Fruit fly (Drosophila melanogaster) whole organism, embryonic: Measurements from ENCODE around the gene CG7650.
A peak's percentile ranks its signal among the peaks of the same experiment; 100 is the strongest.

Experiments used
- Blimp-1 ChIP-seq: fragments of 200-800 bp; sonication (Bioruptor generic); optimal IDR thresholded peaks from 3 replicates; lab custom pipeline; 2018; ENCODE audit warnings: missing biosample characterization, missing genetic modification characterization, mild to moderate bottlenecking, moderate library complexity, missing genetic modification reagents
- CG10147 ChIP-seq: fragments of 200-800 bp; sonication (Bioruptor generic); optimal IDR thresholded peaks from 2 replicates; lab custom pipeline; 2019; ENCODE audit warnings: missing biosample characterization, mild to moderate bottlenecking, missing genetic modification characterization, moderate library complexity
- CG10267 ChIP-seq: fragments of 200-800 bp; sonication (Bioruptor generic); optimal IDR thresholded peaks from 2 replicates; lab custom pipeline; 2018; ENCODE audit warnings: missing biosample characterization, mild to moderate bottlenecking, missing genetic modification characterization, moderate library complexity
- CG10565 ChIP-seq: fragments of 200-800 bp; sonication (Bioruptor generic); optimal IDR thresholded peaks from 3 replicates; lab custom pipeline; 2016; ENCODE audit warnings: missing biosample characterization, mild to moderate bottlenecking, missing genetic modification characterization
- CG11247 ChIP-seq: fragments of 200-800 bp; sonication (Bioruptor generic); IDR thresholded peaks from 2 replicates; pipeline ENCODE4 v1.3.6; 2022; ENCODE audit warnings: missing biosample characterization, missing genetic modification characterization
- CG14710 ChIP-seq: fragments of 200-800 bp; sonication (Bioruptor generic); optimal IDR thresholded peaks from 3 replicates; lab custom pipeline; 2019; ENCODE audit warnings: missing biosample characterization, mild to moderate bottlenecking, missing genetic modification characterization, moderate library complexity
- CG17385 ChIP-seq: fragments of 200-800 bp; sonication (Bioruptor generic); optimal IDR thresholded peaks from 3 replicates; lab custom pipeline; 2018; ENCODE audit warnings: missing biosample characterization, mild to moderate bottlenecking, missing genetic modification characterization
- CG3407 ChIP-seq: fragments of 200-800 bp; sonication (Bioruptor generic); optimal IDR thresholded peaks from 2 replicates; lab custom pipeline; 2018; ENCODE audit warnings: missing biosample characterization, mild to moderate bottlenecking, missing genetic modification characterization
- CG42726 ChIP-seq: fragments of 200-800 bp; sonication (Bioruptor generic); IDR thresholded peaks from 2 replicates; pipeline ENCODE4 v1.3.6; 2022; ENCODE audit warnings: missing biosample characterization, missing genetic modification characterization; ENCODE audit not compliant: partially characterized antibody
- CG6175 ChIP-seq: fragments of 200-800 bp; sonication (Bioruptor generic); IDR thresholded peaks from 3 replicates; pipeline ENCODE4 v1.3.6; 2022; ENCODE audit warnings: missing biosample characterization, missing genetic modification characterization
- CG7786 ChIP-seq: fragments of 200-800 bp; sonication (Bioruptor generic); optimal IDR thresholded peaks from 2 replicates; lab custom pipeline; 2016; ENCODE audit warnings: missing biosample characterization, missing genetic modification characterization
- CTCF ChIP-seq: fragments of 200-800 bp; sonication (Bioruptor generic); optimal IDR thresholded peaks from 2 replicates; lab custom pipeline; 2017; ENCODE audit warnings: missing biosample characterization, mild to moderate bottlenecking, missing genetic modification characterization, moderate library complexity
- CoRest ChIP-seq: fragments of 200-800 bp; sonication (Bioruptor generic); optimal IDR thresholded peaks from 3 replicates; lab custom pipeline; 2018; ENCODE audit warnings: missing biosample characterization, mild to moderate bottlenecking, missing genetic modification characterization, moderate library complexity
- Dad ChIP-seq: fragments of 200-800 bp; sonication (Bioruptor generic); optimal IDR thresholded peaks from 3 replicates; lab custom pipeline; 2016; ENCODE audit warnings: missing biosample characterization, missing genetic modification characterization
- Dll ChIP-seq: fragments of 200-800 bp; sonication (Bioruptor generic); IDR thresholded peaks from 4 replicates; pipeline ENCODE4 v1.3.6; 2022; ENCODE audit warnings: missing biosample characterization, missing genetic modification characterization; ENCODE audit not compliant: partially characterized antibody
- Elba2 ChIP-seq: fragments of 200-800 bp; sonication (Bioruptor generic); optimal IDR thresholded peaks from 3 replicates; lab custom pipeline; 2016; ENCODE audit warnings: missing biosample characterization, missing genetic modification characterization
- Ets65A ChIP-seq: fragments of 200-800 bp; sonication (Bioruptor generic); peaks from one replicate; lab custom pipeline; 2016; ENCODE audit warnings: missing biosample characterization, missing genetic modification characterization
- Ets97D ChIP-seq: fragments of 200-800 bp; sonication (Bioruptor generic); optimal IDR thresholded peaks from 3 replicates; lab custom pipeline; 2016; ENCODE audit warnings: missing biosample characterization, missing genetic modification characterization
- Fer1 ChIP-seq: fragments of 200-800 bp; sonication (Bioruptor generic); optimal IDR thresholded peaks from 2 replicates; lab custom pipeline; 2017; ENCODE audit warnings: missing biosample characterization, mild to moderate bottlenecking, missing genetic modification characterization
- Kr ChIP-seq: fragments of 200-800 bp; sonication (Bioruptor generic); optimal IDR thresholded peaks from 2 replicates; lab custom pipeline; 2017; ENCODE audit warnings: missing biosample characterization, mild to moderate bottlenecking, missing genetic modification characterization
- Lhr ChIP-seq: fragments of 200-800 bp; sonication (Bioruptor generic); optimal IDR thresholded peaks from 3 replicates; lab custom pipeline; 2017; ENCODE audit warnings: mild to moderate bottlenecking, missing biosample characterization, missing genetic modification reagents, missing genetic modification characterization
- Med ChIP-seq: fragments of 200-800 bp; sonication (Bioruptor generic); peaks from one replicate; lab custom pipeline; 2016; ENCODE audit warnings: missing biosample characterization, missing genetic modification characterization, mild to moderate bottlenecking, inconsistent platforms, moderate library complexity
- Nf-YA ChIP-seq: fragments of 200-800 bp; sonication (Bioruptor generic); IDR thresholded peaks from 2 replicates; pipeline ENCODE4 v1.3.6; 2022; ENCODE audit warnings: missing biosample characterization, missing genetic modification characterization
- NfI ChIP-seq: fragments of 200-800 bp; sonication (Bioruptor generic); optimal IDR thresholded peaks from 3 replicates; lab custom pipeline; 2018; ENCODE audit warnings: missing biosample characterization, mild to moderate bottlenecking, missing genetic modification characterization, moderate library complexity
- Opbp ChIP-seq: fragments of 200-800 bp; sonication (Bioruptor generic); IDR thresholded peaks from 3 replicates; pipeline ENCODE4 v1.3.6; 2022; ENCODE audit warnings: missing biosample characterization, missing genetic modification characterization; ENCODE audit not compliant: partially characterized antibody
- Usf ChIP-seq: fragments of 200-800 bp; sonication (Bioruptor generic); optimal IDR thresholded peaks from 2 replicates; lab custom pipeline; 2017; ENCODE audit warnings: missing genotype, missing biosample characterization, missing genetic modification characterization
- Xrp1 ChIP-seq: fragments of 200-800 bp; sonication (Bioruptor generic); IDR thresholded peaks from 2 replicates; pipeline ENCODE4 v1.3.6; 2022; ENCODE audit warnings: missing biosample characterization, missing genetic modification characterization
- aop ChIP-seq: fragments of 200-800 bp; sonication (Bioruptor generic); IDR thresholded peaks from 2 replicates; pipeline ENCODE4 v1.3.6; 2022; ENCODE audit warnings: missing biosample characterization, missing genetic modification characterization
- bowl ChIP-seq: fragments of 200-800 bp; sonication (Bioruptor generic); IDR thresholded peaks from 2 replicates; pipeline ENCODE4 v1.3.6; 2022; ENCODE audit warnings: missing biosample characterization, missing genetic modification characterization
- bsh ChIP-seq, 2 experiments: fragments of 200-800 bp; sonication (Bioruptor generic); optimal IDR thresholded peaks; 2 replicates each; lab custom pipeline; 2017 to 2018; ENCODE audit warnings: mild to moderate bottlenecking in 2 of 2, missing biosample characterization in 2 of 2, missing genetic modification characterization in 2 of 2, moderate library complexity in 1 of 2
- ci ChIP-seq: fragments of 200-800 bp; sonication (Bioruptor generic); IDR thresholded peaks from 3 replicates; pipeline ENCODE4 v1.3.6; 2022; ENCODE audit warnings: missing biosample characterization, missing genetic modification characterization
- dmrt11E ChIP-seq: fragments of 200-800 bp; sonication (Bioruptor generic); optimal IDR thresholded peaks from 3 replicates; lab custom pipeline; 2018; ENCODE audit warnings: missing biosample characterization, mild to moderate bottlenecking, missing genetic modification characterization, moderate library complexity
- esg ChIP-seq: fragments of 200-800 bp; sonication (Bioruptor generic); conservative IDR thresholded peaks from 2 replicates; pipeline ENCODE4 v1.3.6; 2022; ENCODE audit warnings: missing biosample characterization, missing genetic modification characterization
- ewg ChIP-seq: fragments of 200-800 bp; sonication (Bioruptor generic); optimal IDR thresholded peaks from 3 replicates; lab custom pipeline; 2017; ENCODE audit warnings: mild to moderate bottlenecking, missing biosample characterization, missing genetic modification reagents, missing genetic modification characterization
- gfzf ChIP-seq: fragments of 200-800 bp; sonication (Bioruptor generic); optimal IDR thresholded peaks from 2 replicates; lab custom pipeline; 2016; ENCODE audit warnings: missing biosample characterization, mild to moderate bottlenecking, missing genetic modification characterization, moderate library complexity
- grau ChIP-seq: fragments of 200-800 bp; optimal IDR thresholded peaks from 3 replicates; lab custom pipeline; 2019; ENCODE audit warnings: missing biosample characterization, mild to moderate bottlenecking, missing genetic modification characterization, moderate library complexity
- h ChIP-seq: fragments of >200 bp; optimal IDR thresholded peaks from 2 replicates; lab custom pipeline; 2017
- hb ChIP-seq: fragments of 200-800 bp; sonication (Bioruptor generic); IDR thresholded peaks from 3 replicates; pipeline ENCODE4 v1.3.6; 2022; ENCODE audit warnings: missing biosample characterization, missing genetic modification characterization; ENCODE audit not compliant: partially characterized antibody
- ind ChIP-seq: fragments of 200-800 bp; sonication (Bioruptor generic); optimal IDR thresholded peaks from 3 replicates; lab custom pipeline; 2016; ENCODE audit warnings: missing biosample characterization, missing genetic modification characterization
- insv ChIP-seq, 2 experiments: fragments of 200-800 bp; sonication (Bioruptor generic); optimal IDR thresholded peaks; 3 replicates each; lab custom pipeline; 2016 to 2018; ENCODE audit warnings: missing biosample characterization in 2 of 2, missing genetic modification characterization in 2 of 2
- pita ChIP-seq: fragments of 200-800 bp; sonication (Bioruptor generic); optimal IDR thresholded peaks from 2 replicates; lab custom pipeline; 2017; ENCODE audit warnings: missing biosample characterization, mild to moderate bottlenecking, missing genetic modification characterization
- sd ChIP-seq: fragments of 200-800 bp; sonication (Bioruptor generic); optimal IDR thresholded peaks from 3 replicates; lab custom pipeline; 2018; ENCODE audit warnings: missing biosample characterization, mild to moderate bottlenecking, missing genetic modification characterization, moderate library complexity
- sens ChIP-seq: fragments of 200-800 bp; sonication (Bioruptor generic); peaks from one replicate; lab custom pipeline; 2016; ENCODE audit warnings: missing biosample characterization, missing genetic modification characterization
- shn ChIP-seq: fragments of 200-800 bp; sonication (Bioruptor generic); optimal IDR thresholded peaks from 3 replicates; lab custom pipeline; 2016; ENCODE audit warnings: missing biosample characterization, missing genetic modification characterization
- sob ChIP-seq: fragments of 200-800 bp; sonication (Bioruptor generic); IDR thresholded peaks from 2 replicates; pipeline ENCODE4 v1.3.6; 2022; ENCODE audit warnings: missing biosample characterization, missing genetic modification characterization
- sqz ChIP-seq: fragments of 200-800 bp; sonication (Bioruptor generic); optimal IDR thresholded peaks from 3 replicates; lab custom pipeline; 2018; ENCODE audit warnings: missing biosample characterization, mild to moderate bottlenecking, missing genetic modification characterization
- stwl ChIP-seq: fragments of 200-800 bp; sonication (Bioruptor generic); optimal IDR thresholded peaks from 3 replicates; lab custom pipeline; 2018; ENCODE audit warnings: missing biosample characterization, mild to moderate bottlenecking, missing genetic modification characterization, moderate library complexity
- wek ChIP-seq: fragments of 200-800 bp; sonication (Bioruptor generic); optimal IDR thresholded peaks from 3 replicates; lab custom pipeline; 2018; ENCODE audit warnings: missing biosample characterization, mild to moderate bottlenecking, missing genetic modification characterization, moderate library complexity

Gene CG7650

DNA sequence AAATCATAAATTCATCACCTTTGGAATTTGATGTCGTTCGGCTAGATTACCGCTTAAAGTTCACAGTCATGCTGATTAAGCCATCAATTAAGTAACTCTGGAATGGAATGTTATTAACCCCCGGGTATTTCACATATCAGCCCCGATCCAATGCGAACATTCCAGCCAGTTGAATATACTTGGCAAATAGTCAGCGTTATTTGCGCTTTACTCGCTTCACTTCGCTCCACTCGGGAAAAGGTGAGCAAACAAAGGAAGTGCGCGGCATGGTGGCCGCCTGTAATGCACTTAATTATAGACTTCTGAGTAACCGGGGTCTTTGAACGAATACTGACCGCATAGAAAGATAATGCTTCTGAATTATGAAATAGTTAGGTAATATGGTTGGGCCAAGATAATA lies 27.4 kb upstream of the CG7650 start:
- TF ChIP-seq CG7786 (GFP tag; lab: Kevin White, UChicago) (no peak), Blimp-1 (no peak), Fer1 (GFP tag; lab: Kevin White, UChicago) (no peak), Xrp1 (peak; percentile 39), hb (GFP tag; lab: Robert Waterston, UW) (no peak), Dad (GFP tag; lab: Kevin White, UChicago) (no peak), ind (GFP tag; lab: Kevin White, UChicago) (no peak), shn (no peak), CG3407 (no peak), CG6175 (no peak), sd (tag; lab: Kevin White, UChicago) (peak; percentile 17), wek (GFP tag; lab: Kevin White, UChicago) (peak; percentile 28), CG11247 (GFP tag; lab: Robert Waterston, UW) (no peak), sob (GFP tag; lab: Robert Waterston, UW) (no peak), Kr (GFP tag; lab: Kevin White, UChicago) (no peak), Ets65A (GFP tag; lab: Kevin White, UChicago) (peak; percentile 52), CG10565 (GFP tag; lab: Kevin White, UChicago) (no peak)

- TF ChIP-seq Dll (GFP tag; lab: Robert Waterston, UW), result 0 out of 4 replicates have a peak, but pooled peaks have one; percentile 21
- TF ChIP-seq sqz (GFP tag; lab: Kevin White, UChicago), result peak; percentile 35
- peak; percentile 20 for TF ChIP-seq grau (tag; lab: Kevin White, UChicago)
- peak; percentile 44 for TF ChIP-seq gfzf (GFP tag; lab: Kevin White, UChicago)
- TF ChIP-seq dmrt11E, result peak; percentile 20
- TF ChIP-seq CG17385 (GFP tag; lab: Kevin White, UChicago), result peak; percentile 1
- TF ChIP-seq sens, result peak; percentile 71
- peak; percentile 4 for TF ChIP-seq CG10267 (tag; lab: Kevin White, UChicago)
- TF ChIP-seq Med (GFP tag; lab: Kevin White, UChicago), result peak; percentile 15
- TF ChIP-seq h, result no peak
- TF ChIP-seq Ets97D (GFP tag; lab: Kevin White, UChicago), result peak; percentile 67
- TF ChIP-seq pita (GFP tag; lab: Kevin White, UChicago), result peak; percentile 76
- no peak for TF ChIP-seq esg (GFP tag; lab: Robert Waterston, UW)
- peak in 1 of 2 experiments; percentile 29 for TF ChIP-seq bsh (GFP tag; optimal IDR thresholded peaks at IDR 0.05; lab: Kevin White, UChicago)
- TF ChIP-seq ewg (GFP tag; lab: Kevin White, UChicago), result peak; percentile 29
- TF ChIP-seq CG14710 (tag; lab: Kevin White, UChicago), result no peak
- TF ChIP-seq CG42726 (GFP tag; lab: Robert Waterston, UW), result no peak
- no peak for TF ChIP-seq CG10147 (GFP tag; lab: Kevin White, UChicago)
- peak; percentile 31; the same call in 1 of the 3 replicates for TF ChIP-seq Opbp (GFP tag; lab: Robert Waterston, UW)
- peak; percentile 50 for TF ChIP-seq CTCF (GFP tag; lab: Kevin White, UChicago)
- no peak for TF ChIP-seq bowl (GFP tag; lab: Robert Waterston, UW)
- no peak for TF ChIP-seq Elba2
- TF ChIP-seq Usf (GFP tag; lab: Kevin White, UChicago), result no peak
- TF ChIP-seq NfI (GFP tag; lab: Kevin White, UChicago), result peak; percentile 23
- TF ChIP-seq stwl, result peak; percentile 77
- no peak for TF ChIP-seq CG11247 (GFP tag; lab: Robert Waterston, UW)
- TF ChIP-seq ci (GFP tag; lab: Robert Waterston, UW), result peak; percentile 54; the same call in 2 of the 3 replicates
- TF ChIP-seq aop (GFP tag; lab: Robert Waterston, UW), result no peak
- TF ChIP-seq CoRest (tag; lab: Kevin White, UChicago), result peak; percentile 29
- peak; percentile 65 to 96 for TF ChIP-seq insv (GFP tag; optimal IDR thresholded peaks at IDR 0.05; lab: Kevin White, UChicago)
- TF ChIP-seq Lhr (GFP tag; lab: Kevin White, UChicago), result peak; percentile 27
- TF ChIP-seq Nf-YA (GFP tag; lab: Robert Waterston, UW), result no peak
Observed at dm6 chr3L:15636978-15637377, 26.8 kb upstream of the CG7650 start.
